Worm (Caenorhabditis elegans): ENCODE results near the gene R08A2.2.

R08A2.2 gene

ce11 chrV:14684359-14685312, 30.9 kb downstream of the R08A2.2 start, which contains the start of gene hsp-90:
hsp-90 (plus strand) TSS chrV:14684918.
- no peak for TF ChIP-seq ZK546.5 (tag; optimal IDR thresholded peaks at IDR 0.05)
- TF ChIP-seq snpc-4 (tag; optimal IDR thresholded peaks at IDR 0.05) = no peak
- peak; percentile 47 for TF ChIP-seq ama-1 (optimal IDR thresholded peaks at IDR 0.05)
- peak; percentile 6 for TF ChIP-seq elt-2 (tag; optimal IDR thresholded peaks at IDR 0.05)
- TF ChIP-seq pha-4 (tag; optimal IDR thresholded peaks at IDR 0.05) = no peak
- TF ChIP-seq lsy-12 (tag; optimal IDR thresholded peaks at IDR 0.05) = no peak
- TF ChIP-seq egl-5 (tag; optimal IDR thresholded peaks at IDR 0.05) = no peak
- TF ChIP-seq nhr-23 (tag; optimal IDR thresholded peaks at IDR 0.05) = peak; percentile 9
- no peak for TF ChIP-seq unc-62 (GFP tag; optimal IDR thresholded peaks at IDR 0.05)
- peak; percentile 23 for TF ChIP-seq nhr-25 (tag; optimal IDR thresholded peaks at IDR 0.05)
- TF ChIP-seq elt-3 (tag; optimal IDR thresholded peaks at IDR 0.05) = no peak

- TF ChIP-seq egl-5 (tag; optimal IDR thresholded peaks at IDR 0.05) = no peak
- TF ChIP-seq skn-1 (tag; optimal IDR thresholded peaks at IDR 0.05) = no peak
- no peak for TF ChIP-seq nfya-1 (tag; optimal IDR thresholded peaks at IDR 0.05; ENCODE audit: insufficient read depth)
- TF ChIP-seq nhr-43 (tag; optimal IDR thresholded peaks at IDR 0.05; ENCODE audit: poor library complexity, severe bottlenecking) = no peak
- TF ChIP-seq sea-2 (GFP tag; optimal IDR thresholded peaks at IDR 0.05) = no peak
- TF ChIP-seq elt-1 (tag; optimal IDR thresholded peaks at IDR 0.05) = no peak
- TF ChIP-seq fkh-10 (GFP tag; optimal IDR thresholded peaks at IDR 0.05) = no peak
- no peak for TF ChIP-seq ceh-82 (tag; optimal IDR thresholded peaks at IDR 0.05)
- no peak for TF ChIP-seq egl-27 (tag; optimal IDR thresholded peaks at IDR 0.05)
- TF ChIP-seq nhr-12 (tag; optimal IDR thresholded peaks at IDR 0.05) = no peak
- no peak for TF ChIP-seq mml-1 (tag; optimal IDR thresholded peaks at IDR 0.05)
- TF ChIP-seq nhr-11 (tag; optimal IDR thresholded peaks at IDR 0.05) = no peak
These were observed 31.6 kb downstream of the R08A2.2 start for ce11 chrV:14683926-14684325.

ce11 chrV:14683291-14683690, 32.2 kb downstream of the R08A2.2 start:
- TF ChIP-seq fkh-2 (tag; optimal IDR thresholded peaks at IDR 0.05) (no peak), mml-1 (tag; optimal IDR thresholded peaks at IDR 0.05) (no peak), ama-1 (optimal IDR thresholded peaks at IDR 0.05) (peak; percentile 83), nhr-28 (tag; optimal IDR thresholded peaks at IDR 0.05) (no peak)

ce11 chrV:14682870-14683269, 32.6 kb downstream of the R08A2.2 start:
- TF ChIP-seq ceh-82 (tag; optimal IDR thresholded peaks at IDR 0.05) (no peak), nhr-28 (tag; optimal IDR thresholded peaks at IDR 0.05) (no peak), ceh-9 (tag; optimal IDR thresholded peaks at IDR 0.05) (no peak), elt-1 (tag; optimal IDR thresholded peaks at IDR 0.05) (no peak), nhr-76 (tag; optimal IDR thresholded peaks at IDR 0.05) (no peak), nhr-25 (tag; optimal IDR thresholded peaks at IDR 0.05) (no peak), mdl-1 (tag; optimal IDR thresholded peaks at IDR 0.05) (no peak), elt-2 (tag; optimal IDR thresholded peaks at IDR 0.05) (no peak), skn-1 (tag; optimal IDR thresholded peaks at IDR 0.05) (no peak), mml-1 (tag; optimal IDR thresholded peaks at IDR 0.05) (no peak), lsy-12 (tag; optimal IDR thresholded peaks at IDR 0.05) (no peak), zag-1 (tag; optimal IDR thresholded peaks at IDR 0.05) (no peak)

ce11 chrV:14680014-14680413, 35.5 kb downstream of the R08A2.2 start, which contains the start of gene C47E8.3:
C47E8.3 (plus strand) TSS chrV:14680314.
- no peak for TF ChIP-seq zag-1 (tag; optimal IDR thresholded peaks at IDR 0.05)
- TF ChIP-seq eor-1 (tag; optimal IDR thresholded peaks at IDR 0.05) = no peak
- TF ChIP-seq lin-39 (tag; optimal IDR thresholded peaks at IDR 0.05) = no peak
- no peak for TF ChIP-seq nhr-76 (tag; optimal IDR thresholded peaks at IDR 0.05)
- TF ChIP-seq skn-1 (tag; optimal IDR thresholded peaks at IDR 0.05) = no peak
- no peak for TF ChIP-seq pha-4 (tag; optimal IDR thresholded peaks at IDR 0.05)
- TF ChIP-seq elt-1 (tag; optimal IDR thresholded peaks at IDR 0.05) = no peak
- TF ChIP-seq unc-62 (GFP tag; optimal IDR thresholded peaks at IDR 0.05) = no peak
- TF ChIP-seq nhr-23 (tag; optimal IDR thresholded peaks at IDR 0.05) = no peak
- no peak for TF ChIP-seq nhr-67 (tag; optimal IDR thresholded peaks at IDR 0.05)
- no peak for TF ChIP-seq nfya-1 (tag; optimal IDR thresholded peaks at IDR 0.05; ENCODE audit: insufficient read depth)
- TF ChIP-seq nhr-237 (tag; optimal IDR thresholded peaks at IDR 0.05) = no peak
- TF ChIP-seq ztf-4 (tag; optimal IDR thresholded peaks at IDR 0.05) = no peak
- TF ChIP-seq mml-1 (tag; optimal IDR thresholded peaks at IDR 0.05) = no peak
